Fruit fly (Drosophila melanogaster): ENCODE results near the gene Sce.

DNA sequence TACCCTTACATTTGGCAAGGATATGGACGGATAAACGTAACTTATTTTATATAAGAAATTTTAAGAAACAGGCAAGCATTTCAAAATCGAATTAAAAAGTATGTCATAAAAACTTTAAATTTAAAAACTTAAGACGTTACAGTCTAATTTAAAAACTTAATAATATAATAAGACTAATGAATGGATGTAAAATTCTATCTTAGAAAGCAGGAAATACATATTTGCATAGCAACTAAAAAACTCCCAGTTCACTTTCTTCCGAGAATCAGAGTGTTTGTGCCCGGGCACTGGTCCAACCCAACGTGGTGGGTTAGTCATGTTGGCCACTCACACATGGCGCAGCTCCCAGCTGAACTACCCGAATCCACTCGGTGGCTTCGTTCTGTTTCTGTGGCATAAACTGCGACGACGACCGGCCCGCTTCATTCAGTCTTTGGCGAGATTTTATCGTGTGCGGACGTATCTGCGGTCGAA lies 3.7 kb upstream of the Sce start, which contains the start of gene CG12880:
- TF ChIP-seq psq (optimal IDR thresholded peaks at IDR 0.05) = no peak
- no peak for TF ChIP-seq h (optimal IDR thresholded peaks at IDR 0.05)
- TF ChIP-seq ttk (optimal IDR thresholded peaks at IDR 0.05) = no peak
